Fruit fly (Drosophila melanogaster): ENCODE data around the gene fzr.
A peak's percentile ranks its signal among the peaks of the same experiment; 100 is the strongest.

fzr gene

dm6 chrX:4684444-4684924 lies 5.1 kb upstream of the fzr start (continued):
- TF ChIP-seq phol (tag; optimal IDR thresholded peaks at IDR 0.05): peak; percentile 71
- TF ChIP-seq slbo (GFP tag; IDR thresholded peaks at IDR 0.05): peak; percentile 96
- TF ChIP-seq dati (GFP tag; IDR thresholded peaks at IDR 0.05): peak; percentile 56; the same call in 1 of the 2 replicates
- TF ChIP-seq shn (GFP tag; optimal IDR thresholded peaks at IDR 0.05): peak; percentile 88
- no peak for TF ChIP-seq disco-r (GFP tag; optimal IDR thresholded peaks at IDR 0.05)
- TF ChIP-seq sob (GFP tag; IDR thresholded peaks at IDR 0.05): peak; percentile 92
- peak; percentile 97 for TF ChIP-seq CG2116 (GFP tag; optimal IDR thresholded peaks at IDR 0.05)
- TF ChIP-seq gce (GFP tag; IDR thresholded peaks at IDR 0.05): peak; percentile 62; the same call in 1 of the 3 replicates
- TF ChIP-seq CG1832 (GFP tag; optimal IDR thresholded peaks at IDR 0.05): peak; percentile 98
- peak; percentile 43 for TF ChIP-seq CG3065 (GFP tag; optimal IDR thresholded peaks at IDR 0.05)
- peak; percentile 77; the same call in 2 of the 3 replicates for TF ChIP-seq hb (GFP tag; IDR thresholded peaks at IDR 0.05; ENCODE audit: partially characterized antibody)
- peak; percentile 69 for TF ChIP-seq aop (GFP tag; IDR thresholded peaks at IDR 0.05)
- TF ChIP-seq CG17802 (tag; optimal IDR thresholded peaks at IDR 0.05): peak; percentile 21
- TF ChIP-seq Atf3 (GFP tag; optimal IDR thresholded peaks at IDR 0.05): peak; percentile 80
- TF ChIP-seq Hr39 (optimal IDR thresholded peaks at IDR 0.05): no peak
- peak; percentile 85 for TF ChIP-seq cas (GFP tag; IDR thresholded peaks at IDR 0.05)
- peak; percentile 37; the same call in 1 of the 2 replicates for TF ChIP-seq Doc2 (GFP tag; IDR thresholded peaks at IDR 0.05)
- TF ChIP-seq Bteb2 (GFP tag; optimal IDR thresholded peaks at IDR 0.05): peak; percentile 67
- peak; percentile 39; the same call in 1 of the 2 replicates for TF ChIP-seq sim (GFP tag; IDR thresholded peaks at IDR 0.05)
- TF ChIP-seq CG3281 (GFP tag; optimal IDR thresholded peaks at IDR 0.05): peak; percentile 76
- peak; percentile 82 for TF ChIP-seq CG1647 (GFP tag; optimal IDR thresholded peaks at IDR 0.05)
- peak; percentile 64 for TF ChIP-seq nerfin-2 (GFP tag; IDR thresholded peaks at IDR 0.05; ENCODE audit: partially characterized antibody)
- TF ChIP-seq NK7.1 (GFP tag; optimal IDR thresholded peaks at IDR 0.05): peak; percentile 71
- TF ChIP-seq fu2 (GFP tag; optimal IDR thresholded peaks at IDR 0.05): peak; percentile 88
- peak; percentile 80 for TF ChIP-seq Chrac-16 (GFP tag; optimal IDR thresholded peaks at IDR 0.05)
- TF ChIP-seq CG12219 (GFP tag; optimal IDR thresholded peaks at IDR 0.05): peak; percentile 75
- peak; percentile 87 for TF ChIP-seq CG6175 (GFP tag; IDR thresholded peaks at IDR 0.05)
- TF ChIP-seq hth (optimal IDR thresholded peaks at IDR 0.05): no peak
- TF ChIP-seq CG14014 (GFP tag; IDR thresholded peaks at IDR 0.05): peak; percentile 94
- TF ChIP-seq CG31224 (GFP tag; IDR thresholded peaks at IDR 0.05): peak; percentile 84
- peak; percentile 69 for TF ChIP-seq ab (GFP tag; optimal IDR thresholded peaks at IDR 0.05)
- peak; percentile 92 for TF ChIP-seq HmgD (GFP tag; optimal IDR thresholded peaks at IDR 0.05)
- TF ChIP-seq CG42726 (GFP tag; IDR thresholded peaks at IDR 0.05; ENCODE audit: partially characterized antibody): peak; percentile 91
- TF ChIP-seq Awh (GFP tag; IDR thresholded peaks at IDR 0.05): peak; percentile 87
- peak; percentile 83 for TF ChIP-seq dm (GFP tag; optimal IDR thresholded peaks at IDR 0.05)
- peak; percentile 81 for TF ChIP-seq ase (GFP tag; IDR thresholded peaks at IDR 0.05)
- peak; percentile 9 for TF ChIP-seq CTCF (GFP tag; optimal IDR thresholded peaks at IDR 0.05)
- peak; percentile 83 for TF ChIP-seq Fer1 (GFP tag; optimal IDR thresholded peaks at IDR 0.05)
- no peak for TF ChIP-seq CG33557 (GFP tag; optimal IDR thresholded peaks at IDR 0.05)
- peak; percentile 77 for TF ChIP-seq CG31441 (GFP tag; IDR thresholded peaks at IDR 0.05)
- TF ChIP-seq CG12942 (GFP tag; optimal IDR thresholded peaks at IDR 0.05): peak; percentile 79
- TF ChIP-seq stwl (tag; optimal IDR thresholded peaks at IDR 0.05): peak; percentile 98
- TF ChIP-seq CG8359 (GFP tag; optimal IDR thresholded peaks at IDR 0.05; ENCODE audit: borderline replicate concordance): no peak
- TF ChIP-seq Oli (tag; optimal IDR thresholded peaks at IDR 0.05): peak; percentile 75
- TF ChIP-seq pfk (GFP tag; optimal IDR thresholded peaks at IDR 0.05): peak; percentile 16
- peak; percentile 57 for TF ChIP-seq psq (GFP tag; optimal IDR thresholded peaks at IDR 0.05)
- peak; percentile 54 for TF ChIP-seq zen (tag; optimal IDR thresholded peaks at IDR 0.05)
- peak; percentile 85 for TF ChIP-seq Mrtf (GFP tag; IDR thresholded peaks at IDR 0.05)
- TF ChIP-seq repo (GFP tag; optimal IDR thresholded peaks at IDR 0.05): peak; percentile 85
- peak; percentile 66 for TF ChIP-seq vfl (GFP tag; optimal IDR thresholded peaks at IDR 0.05)
- peak; percentile 66 for TF ChIP-seq CG11723 (GFP tag; optimal IDR thresholded peaks at IDR 0.05)
- peak; percentile 69 for TF ChIP-seq Camta (GFP tag; optimal IDR thresholded peaks at IDR 0.05)
